Worm (Caenorhabditis elegans) whole organism, late embryonic: Measurements from ENCODE around the gene F28B12.1.

Source experiments
- C08G9.2 ChIP-seq: sonication (generic microtip); optimal IDR thresholded peaks from 2 replicates; lab custom pipeline; 2016; ENCODE audit warnings: mild to moderate bottlenecking, missing genetic modification characterization, moderate library complexity, missing compliant biosample characterization
- F13H6.1 ChIP-seq: sonication (generic microtip); optimal IDR thresholded peaks from 2 replicates; lab custom pipeline; 2016; ENCODE audit warnings: missing genetic modification characterization, missing compliant biosample characterization
- T23F11.4 ChIP-seq: fragments of 200-800 bp; sonication (Bioruptor generic); optimal IDR thresholded peaks from 2 replicates; lab custom pipeline; 2018; ENCODE audit warnings: mild to moderate bottlenecking, missing genetic modification characterization, missing compliant biosample characterization
- Y22D7AL.16 ChIP-seq: sonication (generic microtip); optimal IDR thresholded peaks from 2 replicates; lab custom pipeline; 2016; ENCODE audit warnings: missing genetic modification characterization, missing compliant biosample characterization
- ama-1 ChIP-seq: fragments of 150-350 bp; optimal IDR thresholded peaks from 2 replicates; lab custom pipeline; 2014
- ceh-19 ChIP-seq: fragments of 200-800 bp; sonication (Bioruptor generic); optimal IDR thresholded peaks from 2 replicates; lab custom pipeline; 2018; ENCODE audit warnings: mild to moderate bottlenecking, missing genetic modification characterization, missing compliant biosample characterization
- ceh-22 ChIP-seq: sonication (generic microtip); optimal IDR thresholded peaks from 2 replicates; lab custom pipeline; 2017; ENCODE audit warnings: missing biosample characterization, missing genetic modification characterization
- ceh-31 ChIP-seq: sonication (generic microtip); optimal IDR thresholded peaks from 2 replicates; lab custom pipeline; 2016; ENCODE audit warnings: missing genetic modification characterization, missing compliant biosample characterization
- ceh-34 ChIP-seq: sonication (generic microtip); optimal IDR thresholded peaks from 2 replicates; lab custom pipeline; 2016; ENCODE audit warnings: mild to moderate bottlenecking, missing genetic modification characterization, missing compliant biosample characterization
- ceh-6 ChIP-seq: fragments of 200-800 bp; sonication (Bioruptor generic); optimal IDR thresholded peaks from 2 replicates; lab custom pipeline; 2018; ENCODE audit warnings: mild to moderate bottlenecking, missing genetic modification characterization, missing compliant biosample characterization
- che-1 ChIP-seq: sonication (generic microtip); optimal IDR thresholded peaks from 2 replicates; lab custom pipeline; 2016; ENCODE audit warnings: mild to moderate bottlenecking, missing genetic modification characterization, missing compliant biosample characterization
- ets-4 ChIP-seq: sonication (generic microtip); optimal IDR thresholded peaks from 2 replicates; lab custom pipeline; 2016; ENCODE audit warnings: missing genetic modification characterization, missing compliant biosample characterization
- gmeb-2 ChIP-seq: sonication (generic microtip); optimal IDR thresholded peaks from 2 replicates; lab custom pipeline; 2016; ENCODE audit warnings: missing genetic modification characterization, inconsistent platforms, missing compliant biosample characterization
- hlh-13 ChIP-seq: fragments of 200-800 bp; sonication (Bioruptor generic); optimal IDR thresholded peaks from 2 replicates; lab custom pipeline; 2018; ENCODE audit warnings: mild to moderate bottlenecking, missing genetic modification characterization, missing compliant biosample characterization
- hlh-30 ChIP-seq: sonication (generic microtip); optimal IDR thresholded peaks from 2 replicates; lab custom pipeline; 2017; ENCODE audit warnings: antibody characterized with exemption, missing genetic modification characterization, missing compliant biosample characterization; ENCODE audit not compliant: insufficient read depth
- lin-11 ChIP-seq: fragments of 200-800 bp; sonication (Bioruptor generic); optimal IDR thresholded peaks from 2 replicates; lab custom pipeline; 2018; ENCODE audit warnings: mild to moderate bottlenecking, missing genetic modification characterization, missing compliant biosample characterization
- madf-2 ChIP-seq: sonication (generic microtip); optimal IDR thresholded peaks from 2 replicates; lab custom pipeline; 2017; ENCODE audit warnings: missing genetic modification characterization, missing compliant biosample characterization
- mec-3 ChIP-seq: sonication (generic microtip); optimal IDR thresholded peaks from 2 replicates; lab custom pipeline; 2016; ENCODE audit warnings: borderline replicate concordance, missing genetic modification characterization, missing compliant biosample characterization
- nfya-1 ChIP-seq: sonication (generic microtip); optimal IDR thresholded peaks from 2 replicates; lab custom pipeline; 2017; ENCODE audit warnings: missing genetic modification characterization, mild to moderate bottlenecking, missing compliant biosample characterization, antibody characterized with exemption, moderate library complexity
- odd-2 ChIP-seq: sonication (generic microtip); optimal IDR thresholded peaks from 2 replicates; lab custom pipeline; 2017; ENCODE audit warnings: antibody characterized with exemption, mild to moderate bottlenecking, missing genetic modification characterization, missing compliant biosample characterization
- pax-1 ChIP-seq: fragments of 150-350 bp; optimal IDR thresholded peaks from 2 replicates; lab custom pipeline; 2014; ENCODE audit warnings: missing biosample characterization, missing genetic modification characterization
- pha-2 ChIP-seq: sonication (generic microtip); optimal IDR thresholded peaks from 2 replicates; lab custom pipeline; 2017; ENCODE audit warnings: mild to moderate bottlenecking, missing genetic modification characterization, missing compliant biosample characterization
- pqm-1 ChIP-seq: sonication (generic microtip); optimal IDR thresholded peaks from 2 replicates; lab custom pipeline; 2016; ENCODE audit warnings: missing genetic modification characterization, missing compliant biosample characterization
- pros-1 ChIP-seq: fragments of 150-350 bp; optimal IDR thresholded peaks from 2 replicates; lab custom pipeline; 2014; ENCODE audit warnings: missing biosample characterization, missing genetic modification reagents, missing genetic modification characterization
- ref-2 ChIP-seq: sonication (generic microtip); optimal IDR thresholded peaks from 2 replicates; lab custom pipeline; 2016; ENCODE audit warnings: missing genetic modification characterization, missing compliant biosample characterization
- sox-2 ChIP-seq: fragments of 200-800 bp; sonication (Bioruptor generic); IDR thresholded peaks from 2 replicates; pipeline ENCODE4 v1.3.6; 2022; ENCODE audit warnings: missing genetic modification reagents, missing genetic modification characterization, missing compliant biosample characterization
- syd-9 ChIP-seq: sonication (generic microtip); optimal IDR thresholded peaks from 2 replicates; lab custom pipeline; 2016; ENCODE audit warnings: mild to moderate bottlenecking, missing genetic modification characterization, moderate library complexity, missing compliant biosample characterization
- tbx-2 ChIP-seq: sonication (generic microtip); optimal IDR thresholded peaks from 2 replicates; lab custom pipeline; 2016; ENCODE audit warnings: missing genetic modification characterization, missing compliant biosample characterization
- tbx-7 ChIP-seq: sonication (generic microtip); optimal IDR thresholded peaks from 2 replicates; lab custom pipeline; 2016; ENCODE audit warnings: missing genotype, missing genetic modification characterization, missing compliant biosample characterization
- unc-42 ChIP-seq: sonication (generic microtip); optimal IDR thresholded peaks from 2 replicates; lab custom pipeline; 2016; ENCODE audit warnings: missing genotype, missing genetic modification characterization, missing compliant biosample characterization

F28B12.1 gene

ce11 chrII:5901407-5902026, 41.2 kb upstream of the F28B12.1 start:
- TF ChIP-seq F13H6.1 (tag; lab: Kevin White, UChicago) (peak; percentile 9), Y22D7AL.16 (tag; lab: Kevin White, UChicago) (no peak), mec-3 (tag; lab: Kevin White, UChicago) (peak; percentile 23), C08G9.2 (tag; lab: Kevin White, UChicago) (peak; percentile 14), ets-4 (tag; lab: Kevin White, UChicago) (no peak), unc-42 (tag; lab: Kevin White, UChicago) (peak; percentile 24), ceh-19 (GFP tag; lab: Kevin White, UChicago) (peak; percentile 7), syd-9 (peak; percentile 64), tbx-2 (tag; lab: Kevin White, UChicago) (peak; percentile 12)

- TF ChIP-seq pqm-1 (tag; lab: Kevin White, UChicago) (no peak), tbx-2 (tag; lab: Kevin White, UChicago) (no peak), che-1 (tag; lab: Kevin White, UChicago) (no peak)
Observed at ce11 chrII:5902139-5902538, 40.6 kb upstream of the F28B12.1 start.

ce11 chrII:5904252-5904651, 38.5 kb upstream of the F28B12.1 start, which contains the start of gene tsp-18:
tsp-18 (plus strand) TSS chrII:5904552.
- TF ChIP-seq ceh-22 (tag; lab: Kevin White, UChicago) = no peak
- TF ChIP-seq ceh-6 = no peak

ce11 chrII:5906274-5906673, 36.5 kb upstream of the F28B12.1 start, which contains the start of gene F59G1.8:
F59G1.8 (plus strand) TSS chrII:5906566.
- TF ChIP-seq hlh-30 (tag; lab: Kevin White, UChicago) (no peak), odd-2 (no peak), ceh-31 (tag; lab: Kevin White, UChicago) (no peak), pax-1 (no peak), C08G9.2 (tag; lab: Kevin White, UChicago) (no peak), ama-1 (lab: Kevin White, UChicago) (no peak), T23F11.4 (GFP tag; lab: Kevin White, UChicago) (no peak)
- TF ChIP-seq, all 69 proteins: peak for 0

ce11 chrII:5907482-5907881, 35.2 kb upstream of the F28B12.1 start, which contains the start of gene vps-35:
vps-35 (plus strand) TSS chrII:5907816.
- TF ChIP-seq madf-2 = no peak
- TF ChIP-seq ceh-31 (tag; lab: Kevin White, UChicago) = peak; percentile 39

- TF ChIP-seq lin-11 (tag; lab: Kevin White, UChicago) (no peak), tbx-7 (tag; lab: Kevin White, UChicago) (no peak), T23F11.4 (GFP tag; lab: Kevin White, UChicago) (no peak), sox-2 (no peak), pha-2 (tag; lab: Kevin White, UChicago) (no peak), che-1 (tag; lab: Kevin White, UChicago) (no peak), madf-2 (no peak), ceh-34 (tag; lab: Kevin White, UChicago) (no peak), hlh-13 (GFP tag; lab: Kevin White, UChicago) (no peak), ets-4 (tag; lab: Kevin White, UChicago) (no peak), nfya-1 (tag; lab: Kevin White, UChicago) (no peak), gmeb-2 (tag; lab: Kevin White, UChicago) (no peak), hlh-30 (tag; lab: Kevin White, UChicago) (no peak), pros-1 (tag; lab: Kevin White, UChicago) (no peak), ref-2 (no peak), ama-1 (lab: Kevin White, UChicago) (no peak)
- TF ChIP-seq, all 69 proteins: peak for 0
Observed at ce11 chrII:5911274-5911673, 31.5 kb upstream of the F28B12.1 start, which contains the start of gene cgt-3. cgt-3 (plus strand) TSS chrII:5911324.
